Worm (Caenorhabditis elegans) whole organism, L4 larva: ENCODE measurements around the gene glo-4.

ENCODE experiments used
- R02D3.7 ChIP-seq: fragments of 150-350 bp; sonication (generic microtip); optimal IDR thresholded peaks from 3 replicates; lab custom pipeline; 2014; ENCODE audit warnings: missing biosample characterization, missing genetic modification characterization
- T20F7.1 ChIP-seq: fragments of 200-800 bp; sonication (Bioruptor generic); optimal IDR thresholded peaks from 2 replicates; lab custom pipeline; 2018; ENCODE audit warnings: mild to moderate bottlenecking, missing genetic modification characterization, missing compliant biosample characterization
- T26A8.4 ChIP-seq: fragments of 200-800 bp; sonication (Bioruptor generic); IDR thresholded peaks from 2 replicates; pipeline ENCODE4 v1.3.6; 2022; ENCODE audit warnings: missing genetic modification characterization, missing compliant biosample characterization
- Y5F2A.4 ChIP-seq: fragments of 200-800 bp; sonication (Bioruptor generic); optimal IDR thresholded peaks from 2 replicates; lab custom pipeline; 2018; ENCODE audit warnings: mild to moderate bottlenecking, missing genetic modification characterization, missing compliant biosample characterization
- aha-1 ChIP-seq: fragments of 150-350 bp; peaks from one replicate; lab custom pipeline; 2014; ENCODE audit warnings: missing biosample characterization, missing genetic modification characterization
- ama-1 ChIP-seq: fragments of 150-350 bp; optimal IDR thresholded peaks from 2 replicates; lab custom pipeline; 2014; ENCODE audit warnings: inconsistent platforms, mixed read lengths
- ceh-32 ChIP-seq: sonication (generic microtip); optimal IDR thresholded peaks from 2 replicates; lab custom pipeline; 2016; ENCODE audit warnings: mild to moderate bottlenecking, missing genetic modification characterization, missing compliant biosample characterization; ENCODE audit not compliant: poor library complexity
- ceh-44 ChIP-seq: fragments of 200-800 bp; sonication (Bioruptor generic); IDR thresholded peaks from 2 replicates; pipeline ENCODE4 v1.3.6; 2022; ENCODE audit warnings: missing genetic modification reagents, missing genetic modification characterization, missing compliant biosample characterization
- daf-12 ChIP-seq: fragments of 150-350 bp; optimal IDR thresholded peaks from 2 replicates; lab custom pipeline; 2014; ENCODE audit warnings: missing biosample characterization, missing genetic modification reagents, missing genetic modification characterization
- daf-19 ChIP-seq: fragments of 200-800 bp; sonication (Bioruptor generic); conservative IDR thresholded peaks from 2 replicates; pipeline ENCODE4 v1.3.6; 2022; ENCODE audit warnings: missing genetic modification characterization, missing compliant biosample characterization
- dmd-6 ChIP-seq: fragments of 200-800 bp; sonication (Bioruptor generic); IDR thresholded peaks from 2 replicates; pipeline ENCODE4 v1.3.6; 2022; ENCODE audit warnings: missing genetic modification reagents, missing genetic modification characterization, missing compliant biosample characterization
- dmd-8 ChIP-seq: fragments of 200-800 bp; sonication (Bioruptor generic); IDR thresholded peaks from 2 replicates; pipeline ENCODE4 v1.3.6; 2022; ENCODE audit warnings: missing genetic modification characterization, missing compliant biosample characterization
- dpl-1 ChIP-seq: fragments of 150-350 bp; optimal IDR thresholded peaks from 2 replicates; lab custom pipeline; 2014; ENCODE audit warnings: missing biosample characterization, missing genetic modification reagents, missing genetic modification characterization
- egl-27 ChIP-seq: sonication (generic microtip); optimal IDR thresholded peaks from 3 replicates; lab custom pipeline; 2017; ENCODE audit warnings: missing biosample characterization, missing genetic modification reagents, missing genetic modification characterization
- egl-43 ChIP-seq: fragments of 200-800 bp; sonication (Bioruptor generic); IDR thresholded peaks from 2 replicates; pipeline ENCODE4 v1.3.6; 2022; ENCODE audit warnings: missing genetic modification reagents, missing genetic modification characterization, missing compliant biosample characterization
- hif-1 ChIP-seq, 2 experiments: sonication (generic microtip); optimal IDR thresholded peaks; 2 replicates each; lab custom pipeline; 2016 to 2017; ENCODE audit warnings: missing compliant biosample characterization in 2 of 2, missing genetic modification characterization in 2 of 2, missing genetic modification reagents in 2 of 2, missing genotype in 2 of 2, mild to moderate bottlenecking in 1 of 2
- hlh-11 ChIP-seq: fragments of 200-800 bp; sonication (Bioruptor generic); optimal IDR thresholded peaks from 2 replicates; lab custom pipeline; 2018; ENCODE audit warnings: mild to moderate bottlenecking, missing genetic modification characterization, missing compliant biosample characterization
- hlh-30 ChIP-seq: sonication (generic microtip); optimal IDR thresholded peaks from 2 replicates; lab custom pipeline; 2017; ENCODE audit warnings: antibody characterized with exemption, mild to moderate bottlenecking, missing genetic modification characterization, missing compliant biosample characterization; ENCODE audit not compliant: insufficient read depth
- hmg-1.1 ChIP-seq: fragments of 200-800 bp; sonication (Bioruptor generic); IDR thresholded peaks from 2 replicates; pipeline ENCODE4 v1.3.6; 2022; ENCODE audit warnings: missing genetic modification reagents, missing genetic modification characterization, missing compliant biosample characterization
- lim-7 ChIP-seq: fragments of 200-800 bp; sonication (Bioruptor generic); IDR thresholded peaks from 2 replicates; pipeline ENCODE4 v1.3.6; 2022; ENCODE audit warnings: missing genetic modification characterization, missing compliant biosample characterization
- lin-1 ChIP-seq: fragments of 200-800 bp; sonication (Bioruptor generic); IDR thresholded peaks from 2 replicates; pipeline ENCODE4 v1.3.6; 2022; ENCODE audit warnings: missing genetic modification reagents, missing genetic modification characterization, missing compliant biosample characterization
- lin-13 ChIP-seq: fragments of 150-350 bp; optimal IDR thresholded peaks from 2 replicates; lab custom pipeline; 2014; ENCODE audit warnings: missing biosample characterization, missing genetic modification reagents, missing genetic modification characterization
- lin-15B ChIP-seq: fragments of 150-350 bp; sonication (generic microtip); optimal IDR thresholded peaks from 3 replicates; lab custom pipeline; 2014; ENCODE audit warnings: missing biosample characterization, missing genetic modification characterization
- lin-38 ChIP-seq: fragments of 200-800 bp; sonication (Bioruptor generic); IDR thresholded peaks from 2 replicates; pipeline ENCODE4 v1.3.6; 2022; ENCODE audit warnings: missing genetic modification reagents, missing genetic modification characterization, missing compliant biosample characterization
- lsy-2 ChIP-seq, 2 experiments: fragments of 150-350 bp in 1 of 2; sonication (generic microtip) in 1 of 2; optimal IDR thresholded peaks; 2 replicates each; lab custom pipeline; 2014 to 2017; ENCODE audit warnings: missing biosample characterization in 2 of 2, missing genetic modification characterization in 2 of 2
- madf-5 ChIP-seq, 2 experiments: fragments of 200-800 bp; sonication (Bioruptor generic); IDR thresholded peaks; 2 replicates each; pipeline ENCODE4 v1.3.6; 2022; ENCODE audit warnings: missing compliant biosample characterization in 2 of 2, missing genetic modification characterization in 2 of 2
- mdl-1 ChIP-seq, 2 experiments: fragments of 150-350 bp in 1 of 2; sonication (generic microtip) in 1 of 2; optimal IDR thresholded peaks; 2 replicates each; lab custom pipeline; 2014 to 2017; ENCODE audit warnings: missing biosample characterization in 2 of 2, missing genetic modification characterization in 2 of 2
- mdt-29 ChIP-seq: fragments of 200-800 bp; sonication (Bioruptor generic); IDR thresholded peaks from 2 replicates; pipeline ENCODE4 v1.3.6; 2022; ENCODE audit warnings: missing genetic modification reagents, missing genetic modification characterization, missing compliant biosample characterization
- mep-1 ChIP-seq: fragments of 150-350 bp; sonication (generic microtip); optimal IDR thresholded peaks from 3 replicates; lab custom pipeline; 2014; ENCODE audit warnings: missing biosample characterization, missing genetic modification characterization
- mes-2 ChIP-seq: sonication (generic microtip); optimal IDR thresholded peaks from 2 replicates; lab custom pipeline; 2016; ENCODE audit warnings: missing genotype, mild to moderate bottlenecking, missing genetic modification characterization, missing compliant biosample characterization; ENCODE audit not compliant: poor library complexity, severe bottlenecking
- mxl-2 ChIP-seq: fragments of 200-800 bp; sonication (Bioruptor generic); conservative IDR thresholded peaks from 2 replicates; pipeline ENCODE4 v1.3.6; 2022; ENCODE audit warnings: missing genetic modification reagents, missing genetic modification characterization, missing compliant biosample characterization
- mxl-3 ChIP-seq: fragments of 200-800 bp; sonication (Bioruptor generic); optimal IDR thresholded peaks from 2 replicates; lab custom pipeline; 2018; ENCODE audit warnings: mild to moderate bottlenecking, missing genetic modification characterization, missing compliant biosample characterization
- nhr-28 ChIP-seq: fragments of 150-350 bp; optimal IDR thresholded peaks from 2 replicates; lab custom pipeline; 2014; ENCODE audit warnings: missing biosample characterization, missing genetic modification characterization
- nhr-48 ChIP-seq: sonication (generic microtip); optimal IDR thresholded peaks from 2 replicates; lab custom pipeline; 2016; ENCODE audit warnings: mild to moderate bottlenecking, missing genetic modification characterization, missing compliant biosample characterization
- nhr-6 ChIP-seq: fragments of 150-350 bp; optimal IDR thresholded peaks from 2 replicates; lab custom pipeline; 2014; ENCODE audit warnings: missing biosample characterization, missing genetic modification characterization
- nhr-76 ChIP-seq: fragments of 150-350 bp; optimal IDR thresholded peaks from 2 replicates; lab custom pipeline; 2014; ENCODE audit warnings: missing biosample characterization, missing genetic modification characterization
- pha-4 ChIP-seq, 2 experiments: fragments of 150-350 bp in 1 of 2; fragments of 200-800 bp in 1 of 2; sonication (Bioruptor generic) in 1 of 2; IDR thresholded peaks in 1 of 2; optimal IDR thresholded peaks in 1 of 2; 2 replicates each; pipeline versions ENCODE4 v1.3.6 to Lab custom; 2014 to 2022; ENCODE audit warnings: missing genetic modification characterization in 2 of 2, missing genetic modification reagents in 2 of 2, missing biosample characterization in 1 of 2, missing compliant biosample characterization in 1 of 2
- php-3 ChIP-seq: fragments of 200-800 bp; sonication (Bioruptor generic); IDR thresholded peaks from 2 replicates; pipeline ENCODE4 v1.3.6; 2022; ENCODE audit warnings: missing genetic modification reagents, missing genetic modification characterization, missing compliant biosample characterization
- rbr-2 ChIP-seq: sonication (generic microtip); optimal IDR thresholded peaks from 2 replicates; lab custom pipeline; 2016; ENCODE audit warnings: missing genotype, missing genetic modification characterization, missing compliant biosample characterization
- set-16 ChIP-seq: fragments of 200-800 bp; sonication (Bioruptor generic); IDR thresholded peaks from 2 replicates; pipeline ENCODE4 v1.3.6; 2022; ENCODE audit warnings: missing genetic modification reagents, missing genetic modification characterization, missing compliant biosample characterization
- skn-1 ChIP-seq: fragments of 150-350 bp; optimal IDR thresholded peaks from 2 replicates; lab custom pipeline; 2014; ENCODE audit warnings: missing biosample characterization, missing genetic modification characterization
- tra-1 ChIP-seq: fragments of 200-800 bp; sonication (Bioruptor generic); IDR thresholded peaks from 2 replicates; pipeline ENCODE4 v1.3.6; 2022; ENCODE audit warnings: missing genetic modification reagents, missing genetic modification characterization, missing compliant biosample characterization
- unc-130 ChIP-seq: sonication (generic microtip); optimal IDR thresholded peaks from 2 replicates; lab custom pipeline; 2016; ENCODE audit warnings: missing genetic modification reagents, missing genetic modification characterization, missing compliant biosample characterization
- unc-62 ChIP-seq, 3 experiments: fragments of 150-350 bp in 1 of 3; sonication (generic microtip); optimal IDR thresholded peaks in 2 of 3; peaks in 1 of 3; 1 replicate in 1 of 3; 2 replicates in 2 of 3; lab custom pipeline; 2014 to 2017; ENCODE audit warnings: missing biosample characterization in 3 of 3, missing genetic modification characterization in 3 of 3, missing genetic modification reagents in 3 of 3, missing genotype in 1 of 3
- zag-1 ChIP-seq: fragments of 150-350 bp; optimal IDR thresholded peaks from 2 replicates; lab custom pipeline; 2014; ENCODE audit warnings: missing biosample characterization, missing genetic modification characterization

The glo-4 gene

DNA sequence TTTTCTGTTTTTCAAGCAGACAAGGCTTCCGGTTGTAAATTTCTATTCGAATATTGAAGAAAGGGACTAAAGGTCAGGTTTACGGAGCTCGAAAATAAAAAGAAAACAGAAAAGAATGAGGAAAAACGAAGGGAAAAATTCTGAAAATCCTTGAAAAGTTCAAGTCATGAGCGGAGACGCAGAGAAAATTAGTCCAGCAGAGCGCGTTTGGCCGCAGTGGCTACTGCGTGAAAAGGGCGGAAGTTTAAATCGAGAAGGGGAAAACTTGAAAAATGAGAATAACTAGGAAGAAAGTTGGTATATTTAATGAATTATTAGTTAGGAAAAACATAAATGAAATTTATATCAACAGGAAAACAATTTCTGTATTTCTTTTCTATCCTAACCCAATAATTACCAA lies 22.6 kb downstream of the glo-4 start:
- TF ChIP-seq mes-2 (tag; lab: Kevin White, UChicago) (peak; percentile 72), set-16 (GFP tag; lab: Robert Waterston, UW) (no peak), pha-4 (GFP tag; IDR thresholded peaks at IDR 0.05; lab: Robert Waterston, UW) (no peak), pha-4 (tag; optimal IDR thresholded peaks at IDR 0.05; lab: Kevin White, UChicago) (no peak), lim-7 (GFP tag; lab: Robert Waterston, UW) (no peak), unc-130 (GFP tag; lab: Kevin White, UChicago) (peak; percentile 15), R02D3.7 (tag; lab: Kevin White, UChicago) (no peak), hlh-11 (tag; lab: Kevin White, UChicago) (peak; percentile 16), nhr-6 (peak; percentile 64), ama-1 (lab: Kevin White, UChicago) (peak; percentile 8), lin-38 (GFP tag; lab: Robert Waterston, UW) (peak; percentile 92), nhr-76 (tag; lab: Kevin White, UChicago) (no peak), lsy-2 (tag; optimal IDR thresholded peaks at IDR 0.05; lab: Kevin White, UChicago) (peak in 1 of 2 experiments; percentile 51), unc-62 (GFP tag; optimal IDR thresholded peaks at IDR 0.05 in 1 of 2; lab: Kevin White, UChicago) (peak in 1 of 2 experiments; percentile 6), unc-62 (tag; optimal IDR thresholded peaks at IDR 0.05; lab: Kevin White, UChicago) (no peak), mep-1 (tag; lab: Kevin White, UChicago) (peak; percentile 39), dpl-1 (GFP tag; lab: Kevin White, UChicago) (peak; percentile 80), nhr-28 (tag; lab: Kevin White, UChicago) (peak; percentile 37), lin-15B (no peak), rbr-2 (peak; percentile 27), skn-1 (tag; lab: Kevin White, UChicago) (no peak), hlh-30 (peak; percentile 69), daf-12 (tag; lab: Kevin White, UChicago) (no peak)

DNA sequence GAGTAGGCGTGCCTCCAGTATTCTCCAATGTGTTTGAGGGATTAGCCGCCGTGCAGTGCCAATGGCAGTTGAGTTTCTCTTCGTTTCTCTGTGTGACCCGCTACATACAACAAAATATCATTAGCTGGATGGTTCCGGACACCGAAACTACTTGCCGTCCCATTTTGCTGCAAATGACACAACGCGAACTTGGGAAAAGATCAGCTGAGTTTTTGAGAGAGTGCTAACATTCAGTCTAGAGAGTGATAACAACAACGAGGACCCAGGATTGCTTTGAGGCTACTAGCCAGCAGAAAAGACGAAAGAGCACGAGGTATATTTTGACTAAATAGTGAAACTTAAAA lies 23.7 kb downstream of the glo-4 start:
- TF ChIP-seq Y5F2A.4 (no peak), lin-1 (GFP tag; lab: Robert Waterston, UW) (no peak), pha-4 (GFP tag; IDR thresholded peaks at IDR 0.05; lab: Robert Waterston, UW) (no peak), pha-4 (tag; optimal IDR thresholded peaks at IDR 0.05; lab: Kevin White, UChicago) (no peak), aha-1 (peak; percentile 75), hmg-1.1 (GFP tag; lab: Robert Waterston, UW) (0 out of 2 replicates have a peak, but pooled peaks have one; percentile 27)

DNA sequence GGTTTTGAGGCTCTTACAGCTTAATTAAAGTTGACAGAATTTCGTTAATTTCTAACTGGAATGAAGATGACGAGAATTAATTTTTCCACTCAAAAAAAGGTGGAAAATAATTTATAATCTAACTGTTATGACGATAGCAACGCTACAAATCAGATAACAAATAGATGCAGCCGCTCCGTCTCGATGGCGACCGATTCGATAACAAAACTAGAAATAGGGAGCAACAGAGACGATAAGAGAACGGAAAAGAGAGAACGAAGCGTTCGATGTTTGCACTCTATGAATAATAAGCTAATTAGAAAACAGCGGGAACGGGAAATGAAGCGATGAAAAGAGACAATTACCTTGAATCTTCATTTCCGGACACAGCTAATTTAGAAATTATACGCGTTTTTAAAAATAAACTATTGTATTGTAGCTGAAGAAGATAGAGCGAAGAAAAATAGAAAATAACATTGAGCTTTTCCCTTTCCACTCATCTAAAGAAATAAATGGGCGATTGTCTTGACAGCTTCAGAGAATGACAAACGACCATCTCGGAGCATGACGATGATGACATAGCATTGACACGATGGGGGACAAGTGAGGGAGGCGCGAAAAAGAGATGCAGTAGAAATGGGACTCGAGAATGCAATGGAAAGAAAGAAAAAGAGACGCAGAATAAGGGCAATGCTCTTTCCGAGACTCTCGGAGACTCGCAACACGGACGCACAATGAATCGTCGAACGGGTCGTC lies 24.2 kb downstream of the glo-4 start:
- peak; percentile 41; the same call in 1 of the 2 replicates for TF ChIP-seq dmd-6 (GFP tag; lab: Robert Waterston, UW)
- no peak for TF ChIP-seq mdl-1 (tag; optimal IDR thresholded peaks at IDR 0.05; lab: Kevin White, UChicago)
- TF ChIP-seq mxl-2 (GFP tag; lab: Robert Waterston, UW) = no peak
- no peak for TF ChIP-seq mdt-29 (GFP tag; lab: Robert Waterston, UW)
- TF ChIP-seq daf-12 (tag; lab: Kevin White, UChicago) = no peak
- no peak for TF ChIP-seq skn-1 (tag; lab: Kevin White, UChicago)
- TF ChIP-seq hif-1 (tag; optimal IDR thresholded peaks at IDR 0.05; lab: Kevin White, UChicago) = no peak
- no peak for TF ChIP-seq R02D3.7 (tag; lab: Kevin White, UChicago)
- no peak for TF ChIP-seq mxl-3 (GFP tag; lab: Kevin White, UChicago)
- no peak for TF ChIP-seq zag-1 (tag; lab: Kevin White, UChicago)
- no peak for TF ChIP-seq dmd-8 (GFP tag; lab: Robert Waterston, UW)
- no peak for TF ChIP-seq daf-19 (GFP tag; lab: Robert Waterston, UW)
- TF ChIP-seq ceh-44 = no peak
- TF ChIP-seq lin-13 = no peak
- TF ChIP-seq nhr-48 (tag; lab: Kevin White, UChicago) = peak; percentile 39
- no peak for TF ChIP-seq T26A8.4
- peak; percentile 43 for TF ChIP-seq hlh-11 (tag; lab: Kevin White, UChicago)
- no peak for TF ChIP-seq egl-43 (GFP tag; lab: Robert Waterston, UW)
- no peak for TF ChIP-seq ama-1 (lab: Kevin White, UChicago)
- no peak for TF ChIP-seq madf-5 (GFP tag; IDR thresholded peaks at IDR 0.05; lab: Robert Waterston, UW)
- TF ChIP-seq ceh-32 (tag; lab: Kevin White, UChicago) = no peak
- no peak for TF ChIP-seq php-3 (GFP tag; lab: Robert Waterston, UW)
- no peak for TF ChIP-seq lin-15B
- TF ChIP-seq mes-2 (tag; lab: Kevin White, UChicago) = peak; percentile 25
- TF ChIP-seq tra-1 (GFP tag; lab: Robert Waterston, UW) = 0 out of 2 replicates have a peak, but pooled peaks have one; percentile 40
- TF ChIP-seq T20F7.1 (GFP tag; lab: Kevin White, UChicago) = no peak
- TF ChIP-seq egl-27 = no peak
